Fruit fly (Drosophila melanogaster) whole organism, pupa: ENCODE data around the gene eRF3.

ENCODE experiments used
- CG10348 ChIP-seq: fragments of 200-800 bp; sonication (Bioruptor generic); IDR thresholded peaks from 2 replicates; pipeline ENCODE4 v1.3.6; 2022; ENCODE audit warnings: missing biosample characterization, missing genetic modification characterization
- CG14655 ChIP-seq: fragments of 200-800 bp; sonication (Bioruptor generic); optimal IDR thresholded peaks from 3 replicates; lab custom pipeline; 2017; ENCODE audit warnings: mild to moderate bottlenecking, missing biosample characterization, missing genetic modification reagents, missing genetic modification characterization
- CG34367 ChIP-seq: fragments of 200-800 bp; sonication (Bioruptor generic); optimal IDR thresholded peaks from 2 replicates; lab custom pipeline; 2018; ENCODE audit warnings: missing biosample characterization, mild to moderate bottlenecking, missing genetic modification characterization
- CG8301 ChIP-seq: fragments of 200-800 bp; sonication (Bioruptor generic); optimal IDR thresholded peaks from 2 replicates; lab custom pipeline; 2018; ENCODE audit warnings: missing biosample characterization, mild to moderate bottlenecking, missing genetic modification characterization
- Ets98B ChIP-seq: fragments of 200-800 bp; sonication (Bioruptor generic); IDR thresholded peaks from 2 replicates; pipeline ENCODE4 v1.3.6; 2022; ENCODE audit warnings: missing biosample characterization, missing genetic modification characterization
- gl ChIP-seq: fragments of 200-800 bp; sonication (Bioruptor generic); optimal IDR thresholded peaks from 2 replicates; lab custom pipeline; 2018; ENCODE audit warnings: missing biosample characterization, mild to moderate bottlenecking, missing genetic modification characterization
- rn ChIP-seq: fragments of 200-800 bp; sonication (Bioruptor generic); IDR thresholded peaks from 2 replicates; pipeline ENCODE4 v1.3.6; 2022; ENCODE audit warnings: missing biosample characterization, missing genetic modification characterization

- TF ChIP-seq CG10348 (no peak), Ets98B (GFP tag; lab: Robert Waterston, UW) (no peak), CG14655 (no peak), CG34367 (tag; lab: Kevin White, UChicago) (no peak), gl (tag; lab: Kevin White, UChicago) (no peak), CG8301 (tag; lab: Kevin White, UChicago) (no peak), rn (GFP tag; lab: Robert Waterston, UW) (no peak)
Observed at dm6 chr2L:12475308-12475707, 41.1 kb downstream of the eRF3 start.
